Fruit fly (Drosophila melanogaster) whole organism, wandering third instar larva: Measurements from ENCODE around the gene sit.

Source experiments
- Dif ChIP-seq: fragments of 200-275, 200-300 bp; sonication (Bioruptor generic); optimal IDR thresholded peaks from 2 replicates; lab custom pipeline; 2018; ENCODE audit warnings: missing biosample characterization, missing genetic modification characterization; ENCODE audit not compliant: partially characterized antibody
- Rel ChIP-seq, 2 experiments: fragments of 200-800 bp; sonication (Bioruptor generic) in 1 of 2; optimal IDR thresholded peaks; 2 replicates in 1 of 2; 3 replicates in 1 of 2; lab custom pipeline; 2016 to 2019; ENCODE audit warnings: mild to moderate bottlenecking in 2 of 2, missing biosample characterization in 2 of 2, missing genetic modification characterization in 2 of 2, moderate library complexity in 1 of 2
- Sp1 ChIP-seq: fragments of 200-800 bp; sonication (Bioruptor generic); optimal IDR thresholded peaks from 3 replicates; lab custom pipeline; 2019; ENCODE audit warnings: missing biosample characterization, mild to moderate bottlenecking, missing genetic modification characterization, moderate library complexity
- dsf ChIP-seq: sonication (Bioruptor generic); optimal IDR thresholded peaks from 2 replicates; lab custom pipeline; 2016; ENCODE audit warnings: missing biosample characterization, missing genetic modification characterization, borderline replicate concordance
- ey ChIP-seq: fragments of 200-800 bp; sonication (Bioruptor generic); optimal IDR thresholded peaks from 2 replicates; lab custom pipeline; 2016; ENCODE audit warnings: missing biosample characterization, missing genetic modification characterization
- fru ChIP-seq: fragments of 200-800 bp; sonication (Bioruptor generic); optimal IDR thresholded peaks from 3 replicates; lab custom pipeline; 2016; ENCODE audit warnings: missing biosample characterization, mild to moderate bottlenecking, missing genetic modification characterization
- h ChIP-seq: fragments of 200-800 bp; sonication (Bioruptor generic); optimal IDR thresholded peaks from 3 replicates; lab custom pipeline; 2016; ENCODE audit warnings: missing biosample characterization, mild to moderate bottlenecking, missing genetic modification characterization
- pan ChIP-seq: fragments of >200 bp; optimal IDR thresholded peaks from 2 replicates; lab custom pipeline; 2017
- psq ChIP-seq: fragments of 200-800 bp; sonication (Bioruptor generic); optimal IDR thresholded peaks from 3 replicates; lab custom pipeline; 2017; ENCODE audit warnings: missing biosample characterization, mild to moderate bottlenecking, missing genetic modification characterization, moderate library complexity
- sv ChIP-seq: fragments of 200-800 bp; sonication (Bioruptor generic); optimal IDR thresholded peaks from 3 replicates; lab custom pipeline; 2016; ENCODE audit warnings: missing biosample characterization, missing genetic modification characterization
- tai ChIP-seq: sonication (Bioruptor generic); optimal IDR thresholded peaks from 2 replicates; lab custom pipeline; 2016; ENCODE audit warnings: missing biosample characterization, missing genetic modification characterization

DNA sequence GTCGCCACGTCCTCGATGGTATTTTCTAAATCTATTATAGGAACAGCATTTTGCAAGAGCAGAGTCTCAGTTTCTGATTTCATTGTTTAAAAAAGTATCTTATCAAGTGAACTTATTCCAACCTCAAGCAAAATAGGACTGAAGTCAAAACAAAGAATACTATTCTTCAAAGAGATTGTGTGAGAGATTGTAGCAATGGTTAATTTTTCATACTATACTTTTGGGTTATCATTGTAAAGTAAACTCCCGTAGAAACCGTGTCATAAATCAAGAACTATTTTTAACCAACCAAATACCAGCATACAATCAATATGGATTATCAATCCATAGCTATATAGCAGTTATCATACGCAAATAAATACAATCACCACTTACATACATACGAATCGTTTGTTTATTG lies 30.6 kb downstream of the sit start, which contains the start of gene CG33093:
- TF ChIP-seq tai (GFP tag; lab: Kevin White, UChicago) (no peak), ey (GFP tag; lab: Kevin White, UChicago) (no peak), dsf (GFP tag; lab: Kevin White, UChicago) (no peak), h (GFP tag; lab: Kevin White, UChicago) (no peak), pan (lab: Kevin White, UChicago) (no peak), psq (GFP tag; lab: Kevin White, UChicago) (no peak), Dif (GFP tag; lab: Kevin White, UChicago) (no peak), fru (no peak), sv (GFP tag; lab: Kevin White, UChicago) (no peak), Rel (GFP tag; optimal IDR thresholded peaks at IDR 0.05; lab: Kevin White, UChicago) (no peak), Rel (tag; optimal IDR thresholded peaks at IDR 0.05; lab: Kevin White, UChicago) (no peak), Sp1 (no peak)
